Fruit fly (Drosophila melanogaster): ENCODE measurements around the gene Marcal1.
A peak's percentile ranks its signal among the peaks of the same experiment; 100 is the strongest.

Marcal1 gene

dm6 chr2L:4949453-4950045 lies 5.8 kb upstream of the Marcal1 start, which contains the start of gene jet (continued):
- TF ChIP-seq Vsx1 (GFP tag; optimal IDR thresholded peaks at IDR 0.05) (no peak), cas (GFP tag; IDR thresholded peaks at IDR 0.05) (no peak), bigmax (GFP tag; optimal IDR thresholded peaks at IDR 0.05) (no peak), H15 (GFP tag; IDR thresholded peaks at IDR 0.05) (no peak), croc (GFP tag; conservative IDR thresholded peaks at IDR 0.05) (no peak), maf-S (GFP tag; optimal IDR thresholded peaks at IDR 0.05) (no peak), Stat92E (GFP tag; optimal IDR thresholded peaks at IDR 0.05) (no peak), CG15011 (GFP tag; optimal IDR thresholded peaks at IDR 0.05) (no peak), caup (GFP tag; optimal IDR thresholded peaks at IDR 0.05; ENCODE audit: severe bottlenecking) (no peak), CG10654 (GFP tag; optimal IDR thresholded peaks at IDR 0.05) (no peak), row (GFP tag; IDR thresholded peaks at IDR 0.05) (peak; percentile 19; the same call in 1 of the 3 replicates), bcd (GFP tag; optimal IDR thresholded peaks at IDR 0.05) (no peak), inv (GFP tag; IDR thresholded peaks at IDR 0.05; ENCODE audit: partially characterized antibody) (0 out of 2 replicates have a peak, but pooled peaks have one; percentile 8), HLH3B (GFP tag; IDR thresholded peaks at IDR 0.05) (no peak), Lim3 (GFP tag; IDR thresholded peaks at IDR 0.05) (no peak), Ravus (GFP tag; IDR thresholded peaks at IDR 0.05) (no peak), Med (GFP tag) (peak; percentile 67), CG12299 (tag; optimal IDR thresholded peaks at IDR 0.05) (no peak), twi (tag; optimal IDR thresholded peaks at IDR 0.05) (no peak), CG11723 (GFP tag; optimal IDR thresholded peaks at IDR 0.05) (no peak), crp (GFP tag; optimal IDR thresholded peaks at IDR 0.05) (peak; percentile 78 to 93), Poxn (GFP tag; IDR thresholded peaks at IDR 0.05) (no peak), ftz-f1 (GFP tag; optimal IDR thresholded peaks at IDR 0.05) (peak; percentile 81), Doc3 (GFP tag; IDR thresholded peaks at IDR 0.05; ENCODE audit: partially characterized antibody) (no peak), CG13775 (GFP tag; optimal IDR thresholded peaks at IDR 0.05) (no peak), CG7987 (GFP tag; optimal IDR thresholded peaks at IDR 0.05) (no peak), CG3407 (GFP tag; optimal IDR thresholded peaks at IDR 0.05) (no peak), Kr (GFP tag; optimal IDR thresholded peaks at IDR 0.05) (no peak), CG3281 (GFP tag; optimal IDR thresholded peaks at IDR 0.05) (no peak), gfzf (GFP tag; optimal IDR thresholded peaks at IDR 0.05) (peak; percentile 43), Sry-β (GFP tag; optimal IDR thresholded peaks at IDR 0.05) (no peak), sug (tag; optimal IDR thresholded peaks at IDR 0.05) (no peak), Dp (GFP tag; optimal IDR thresholded peaks at IDR 0.05) (peak; percentile 34), CG32767 (GFP tag; IDR thresholded peaks at IDR 0.05) (no peak), Bteb2 (GFP tag; optimal IDR thresholded peaks at IDR 0.05) (no peak), sc (optimal IDR thresholded peaks at IDR 0.05) (no peak), sc (GFP tag; optimal IDR thresholded peaks at IDR 0.05) (no peak), zen2 (GFP tag; IDR thresholded peaks at IDR 0.05; ENCODE audit: partially characterized antibody) (no peak), CG16813 (GFP tag; IDR thresholded peaks at IDR 0.05; ENCODE audit: partially characterized antibody) (peak; percentile 67), HLHmδ (GFP tag; optimal IDR thresholded peaks at IDR 0.05) (no peak), CG14860 (GFP tag; IDR thresholded peaks at IDR 0.05; ENCODE audit: partially characterized antibody) (peak; percentile 27; the same call in 1 of the 3 replicates), dpn (GFP tag; optimal IDR thresholded peaks at IDR 0.05) (no peak), CTCF (GFP tag; optimal IDR thresholded peaks at IDR 0.05) (peak; percentile 57), CG8281 (tag; optimal IDR thresholded peaks at IDR 0.05) (no peak), CG30431 (GFP tag; optimal IDR thresholded peaks at IDR 0.05) (no peak), dan (GFP tag; IDR thresholded peaks at IDR 0.05) (no peak), CG12942 (GFP tag; optimal IDR thresholded peaks at IDR 0.05) (no peak), Rx (GFP tag; IDR thresholded peaks at IDR 0.05) (no peak), ap (GFP tag; IDR thresholded peaks at IDR 0.05) (no peak), CG18599 (GFP tag; optimal IDR thresholded peaks at IDR 0.05) (no peak)

All from whole organism, embryonic.